Fruit fly (Drosophila melanogaster): Measurements from ENCODE around the gene salt.

The salt gene

DNA sequence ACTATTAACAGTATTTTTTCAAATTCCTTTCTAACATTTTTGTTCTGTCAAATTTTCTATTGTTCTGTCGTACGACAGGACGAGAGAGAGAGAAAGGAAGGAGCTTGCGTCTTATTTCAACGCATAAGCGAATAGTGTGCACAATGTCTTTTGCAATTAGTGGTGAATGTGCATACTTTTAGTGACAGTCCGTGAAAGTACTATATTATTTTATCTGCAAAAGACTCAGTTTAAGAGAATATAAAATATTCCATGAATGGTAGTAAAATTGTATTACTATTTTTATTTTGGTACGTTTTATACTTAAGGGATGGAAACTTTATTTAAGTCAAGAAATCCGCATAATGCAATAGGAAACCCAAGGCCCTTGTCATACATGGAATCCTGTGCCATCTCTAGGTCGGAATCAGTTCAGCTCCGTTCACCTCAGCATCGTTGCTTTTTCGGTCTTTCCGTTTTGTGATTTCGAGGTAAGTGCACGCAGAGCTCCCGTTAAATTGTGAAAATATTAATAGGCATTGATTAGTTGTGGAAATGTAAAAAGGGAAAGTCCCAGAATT, 16.4 kb downstream of the salt start, which contains the start of gene eEF1alpha2:
Gene eEF1alpha2, plus strand, starts transcription at position 409 of the 560 bp plus-strand sequence.
- TF ChIP-seq insv (optimal IDR thresholded peaks at IDR 0.05) = no peak
- no peak for TF ChIP-seq ttk (optimal IDR thresholded peaks at IDR 0.05)
- TF ChIP-seq psq (optimal IDR thresholded peaks at IDR 0.05) = no peak
- TF ChIP-seq Sin3A (optimal IDR thresholded peaks at IDR 0.05) = no peak
- no peak for TF ChIP-seq h (optimal IDR thresholded peaks at IDR 0.05)

DNA sequence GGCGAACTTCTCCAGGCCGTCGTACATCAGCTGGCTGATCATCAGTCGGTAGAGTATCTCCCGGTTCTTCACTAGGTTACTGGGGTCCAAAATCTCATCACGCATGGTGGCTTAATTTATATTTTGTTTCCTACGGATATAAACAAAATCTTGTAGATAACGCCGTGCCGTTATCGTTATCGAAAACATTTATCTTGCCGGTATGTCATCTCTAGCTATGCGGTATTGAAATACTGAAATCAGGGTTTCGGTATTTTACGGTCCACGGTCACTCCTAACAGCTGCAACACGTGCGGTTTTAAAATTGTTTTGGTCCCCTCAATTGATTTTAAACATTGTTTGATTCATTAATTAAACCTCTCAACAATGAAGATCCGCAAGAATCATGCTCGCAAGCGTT, 17.7 kb downstream of the salt start, which contains the start of the genes CstF50 and CG11563:
Gene CstF50, minus strand, starts transcription at position 188 of the 400 bp plus-strand sequence.
Gene CG11563, plus strand, starts transcription at position 260 of the 400 bp plus-strand sequence.
- TF ChIP-seq ttk (optimal IDR thresholded peaks at IDR 0.05) (no peak), psq (optimal IDR thresholded peaks at IDR 0.05) (no peak), insv (optimal IDR thresholded peaks at IDR 0.05) (no peak), Sin3A (optimal IDR thresholded peaks at IDR 0.05) (no peak), h (optimal IDR thresholded peaks at IDR 0.05) (no peak), Myc (optimal IDR thresholded peaks at IDR 0.05) (no peak)

DNA sequence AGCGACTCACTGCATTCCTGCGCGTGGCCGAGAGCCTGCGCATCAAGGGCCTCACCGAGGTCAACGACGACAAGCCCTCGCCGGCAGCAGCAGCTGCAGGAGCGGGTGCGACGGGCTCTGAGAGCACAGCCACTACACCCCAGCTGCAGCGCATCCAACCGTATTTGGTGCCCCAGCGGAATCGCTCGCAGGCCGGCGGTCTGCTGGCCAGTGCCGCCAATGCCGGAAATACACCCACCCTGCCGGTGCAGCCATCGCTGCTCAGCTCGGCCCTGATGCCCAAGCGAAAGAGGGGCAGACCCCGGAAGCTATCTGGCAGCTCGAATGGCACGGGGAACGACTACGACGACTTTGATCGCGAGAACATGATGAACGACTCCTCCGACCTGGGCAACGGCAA, 26.7 kb downstream of the salt start:
- TF ChIP-seq Myc (optimal IDR thresholded peaks at IDR 0.05) (no peak), insv (optimal IDR thresholded peaks at IDR 0.05) (no peak), h (optimal IDR thresholded peaks at IDR 0.05) (no peak), psq (optimal IDR thresholded peaks at IDR 0.05) (no peak), ttk (optimal IDR thresholded peaks at IDR 0.05) (no peak), Sin3A (optimal IDR thresholded peaks at IDR 0.05) (no peak)

DNA sequence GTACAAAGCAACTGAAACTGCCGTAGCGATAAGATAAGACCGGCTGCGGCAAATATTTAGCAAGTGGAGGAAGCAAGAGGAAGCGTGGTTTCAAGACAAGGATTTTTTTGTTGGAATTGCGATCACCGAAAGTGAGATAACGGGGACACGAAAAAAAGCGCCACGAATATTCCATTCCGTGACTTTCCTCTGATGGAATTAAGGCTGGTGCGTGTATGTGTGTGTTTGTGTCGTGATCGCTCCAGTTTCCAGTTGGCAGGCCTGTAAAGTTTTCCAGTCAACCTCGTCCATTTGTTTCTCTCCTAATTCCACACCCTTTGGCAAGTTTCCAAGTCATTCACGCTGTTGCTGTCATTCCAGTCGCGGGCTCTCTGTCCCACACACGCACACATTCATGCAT, 28.2 kb downstream of the salt start:
- TF ChIP-seq ttk (optimal IDR thresholded peaks at IDR 0.05) = no peak
- no peak for TF ChIP-seq Myc (optimal IDR thresholded peaks at IDR 0.05)
- no peak for TF ChIP-seq insv (optimal IDR thresholded peaks at IDR 0.05)
- TF ChIP-seq Sin3A (optimal IDR thresholded peaks at IDR 0.05) = no peak
- no peak for TF ChIP-seq h (optimal IDR thresholded peaks at IDR 0.05)
- no peak for TF ChIP-seq psq (optimal IDR thresholded peaks at IDR 0.05)

DNA sequence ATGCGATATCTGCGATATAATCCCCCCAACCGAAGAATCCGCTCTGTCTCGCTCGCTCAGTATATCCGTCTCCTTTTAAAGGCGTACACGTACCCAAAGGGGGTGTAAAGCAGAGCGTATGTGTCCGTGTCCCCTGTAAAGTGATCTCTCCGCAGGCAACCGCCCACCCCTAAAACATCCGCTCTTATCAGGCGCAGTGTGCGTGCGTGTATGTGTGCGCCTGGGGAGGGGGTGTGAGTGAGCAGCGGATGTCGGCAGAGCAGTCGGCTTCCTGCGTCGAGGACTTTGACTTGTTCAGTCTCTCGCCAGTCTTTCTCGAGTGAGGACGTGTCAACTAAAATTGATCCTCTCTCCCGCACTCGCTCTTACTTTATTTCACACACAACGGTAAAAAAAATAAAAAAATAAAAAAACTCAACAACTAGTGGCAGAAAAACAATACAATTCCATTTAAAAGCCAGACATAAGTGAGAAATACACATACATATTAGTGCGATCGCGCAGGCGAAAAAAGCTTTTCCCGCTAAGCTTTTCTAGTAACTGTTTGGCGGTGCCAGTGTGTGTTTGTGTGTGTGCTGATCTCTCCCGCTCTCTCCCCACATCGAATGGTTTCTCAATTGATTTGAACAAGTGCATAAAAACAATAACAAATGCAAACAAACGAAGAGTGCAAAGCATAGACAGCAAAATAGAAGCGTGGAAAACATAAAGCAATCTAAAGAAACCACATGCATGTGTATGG, 28.8 kb downstream of the salt start:
- TF ChIP-seq h (optimal IDR thresholded peaks at IDR 0.05) (no peak), insv (optimal IDR thresholded peaks at IDR 0.05) (no peak), Myc (optimal IDR thresholded peaks at IDR 0.05) (no peak), ttk (optimal IDR thresholded peaks at IDR 0.05) (no peak), Sin3A (optimal IDR thresholded peaks at IDR 0.05) (no peak), psq (optimal IDR thresholded peaks at IDR 0.05) (no peak)

DNA sequence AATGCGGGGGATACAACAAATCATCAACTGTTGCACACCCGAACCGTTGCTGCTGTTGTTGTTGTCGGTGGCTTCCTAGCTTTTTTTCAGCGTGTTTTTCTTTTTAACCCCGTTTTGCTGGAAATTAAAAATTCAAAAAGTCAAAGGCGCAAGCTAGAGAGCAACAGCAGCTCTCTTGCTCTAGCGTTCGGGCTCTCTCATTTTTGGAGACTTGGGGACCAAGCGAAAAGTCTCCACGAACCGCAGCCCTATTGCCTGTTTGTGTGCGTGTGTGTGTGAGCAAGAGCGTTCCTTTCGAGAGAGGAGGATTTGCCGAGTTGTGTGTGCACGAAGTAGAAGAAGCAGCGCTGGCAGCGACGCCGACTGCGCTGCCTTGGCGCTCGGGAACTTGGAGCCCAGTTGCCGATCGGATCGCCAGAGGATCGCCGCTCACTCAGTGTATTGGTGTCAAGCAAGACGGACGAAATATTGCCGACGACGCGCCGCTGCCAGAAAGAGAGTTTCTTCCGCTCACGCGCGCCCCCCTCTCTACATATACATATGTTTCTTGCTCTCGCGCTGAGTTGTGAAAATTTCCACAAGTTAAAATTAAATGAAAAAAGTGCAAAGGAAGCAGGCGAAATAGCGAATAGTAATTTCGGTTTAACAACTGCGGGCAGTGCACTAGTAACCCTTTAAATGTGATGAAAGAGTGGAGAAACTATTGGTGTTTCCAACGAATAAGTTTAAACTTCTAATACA, 29.8 kb downstream of the salt start:
- TF ChIP-seq Sin3A (optimal IDR thresholded peaks at IDR 0.05) (no peak), psq (optimal IDR thresholded peaks at IDR 0.05) (no peak), ttk (optimal IDR thresholded peaks at IDR 0.05) (no peak), insv (optimal IDR thresholded peaks at IDR 0.05) (peak; percentile 12), Myc (optimal IDR thresholded peaks at IDR 0.05) (no peak), h (optimal IDR thresholded peaks at IDR 0.05) (no peak)

DNA sequence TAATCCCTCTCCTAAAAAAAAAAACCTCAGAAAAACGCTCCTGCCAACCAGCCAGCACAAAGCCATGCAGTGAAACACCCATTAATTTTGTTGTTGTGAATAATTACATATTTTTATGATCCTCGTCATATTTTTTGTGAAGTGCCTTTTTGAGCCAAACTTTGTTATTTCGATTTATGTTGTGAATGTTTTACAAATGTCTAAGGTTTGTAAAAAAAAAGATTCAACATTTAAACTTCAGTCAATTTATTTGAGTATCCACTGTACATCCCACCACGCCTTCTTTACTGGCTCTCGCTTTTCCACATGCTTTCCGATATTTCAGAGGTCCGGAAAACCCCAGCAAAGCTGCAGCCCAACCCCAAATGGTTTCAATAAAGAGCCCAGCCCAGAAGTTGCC, 30.4 kb downstream of the salt start:
- TF ChIP-seq h (optimal IDR thresholded peaks at IDR 0.05) (no peak), insv (optimal IDR thresholded peaks at IDR 0.05) (no peak), psq (optimal IDR thresholded peaks at IDR 0.05) (no peak), ttk (optimal IDR thresholded peaks at IDR 0.05) (no peak), Sin3A (optimal IDR thresholded peaks at IDR 0.05) (no peak), Myc (optimal IDR thresholded peaks at IDR 0.05) (no peak)

DNA sequence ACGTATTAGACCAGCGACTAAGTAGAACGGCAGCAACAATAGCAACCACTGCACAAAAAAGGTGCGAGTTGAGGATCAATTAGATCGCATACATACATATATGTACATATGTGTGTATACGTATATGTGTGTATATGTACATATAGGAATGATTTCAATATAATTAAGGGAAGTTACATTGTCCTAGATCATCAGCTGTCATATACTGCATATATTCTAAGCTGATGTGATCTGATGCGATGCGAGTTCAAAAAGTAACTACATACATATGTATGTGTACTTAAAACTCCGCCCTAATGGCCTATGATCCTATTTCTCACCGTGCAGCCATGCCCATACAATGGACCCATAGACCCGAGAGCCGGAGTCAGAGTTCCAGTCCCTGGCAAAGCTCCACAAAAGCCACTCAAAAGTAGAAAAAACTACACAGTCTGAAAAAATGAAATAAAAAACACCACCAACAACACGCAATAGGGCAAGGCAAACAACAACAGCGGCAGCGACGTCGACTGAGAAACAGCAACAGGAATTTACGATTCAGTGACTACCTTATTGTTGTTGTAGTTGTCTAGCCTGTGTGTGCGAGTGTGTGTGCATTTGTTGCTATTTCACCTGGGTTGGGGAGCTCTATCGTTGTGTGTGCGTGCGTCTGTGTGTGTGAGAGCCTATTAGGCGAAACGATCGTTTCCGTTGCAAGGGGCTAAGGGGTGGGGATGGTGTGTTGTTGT, 31.1 kb downstream of the salt start:
- no peak for TF ChIP-seq Sin3A (optimal IDR thresholded peaks at IDR 0.05)
- TF ChIP-seq Myc (optimal IDR thresholded peaks at IDR 0.05) = no peak
- no peak for TF ChIP-seq h (optimal IDR thresholded peaks at IDR 0.05)
- no peak for TF ChIP-seq psq (optimal IDR thresholded peaks at IDR 0.05)
- no peak for TF ChIP-seq ttk (optimal IDR thresholded peaks at IDR 0.05)
- TF ChIP-seq insv (optimal IDR thresholded peaks at IDR 0.05) = no peak

DNA sequence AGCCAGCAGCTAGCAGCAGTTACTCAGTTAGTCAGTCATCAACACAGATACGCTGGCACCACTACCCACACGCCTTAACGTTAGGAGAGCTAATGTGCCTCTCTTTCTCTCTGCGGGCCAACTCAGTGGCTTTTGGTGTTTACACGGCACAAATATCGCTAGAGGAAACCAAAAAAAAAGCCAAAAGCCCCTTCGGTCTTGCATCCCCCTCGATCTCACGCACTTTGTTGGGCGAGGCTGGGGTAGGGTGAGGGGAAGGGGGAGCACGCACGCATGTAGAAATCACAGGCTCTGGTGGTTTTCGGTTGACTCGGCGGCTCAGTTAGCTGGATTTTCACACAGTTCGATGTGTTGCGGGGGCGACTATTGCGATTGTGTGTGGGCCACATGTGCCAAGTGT, 32.5 kb downstream of the salt start:
- TF ChIP-seq ttk (optimal IDR thresholded peaks at IDR 0.05) = no peak
- no peak for TF ChIP-seq Myc (optimal IDR thresholded peaks at IDR 0.05)
- no peak for TF ChIP-seq Sin3A (optimal IDR thresholded peaks at IDR 0.05)
- no peak for TF ChIP-seq h (optimal IDR thresholded peaks at IDR 0.05)
- TF ChIP-seq psq (optimal IDR thresholded peaks at IDR 0.05) = no peak
- no peak for TF ChIP-seq insv (optimal IDR thresholded peaks at IDR 0.05)

DNA sequence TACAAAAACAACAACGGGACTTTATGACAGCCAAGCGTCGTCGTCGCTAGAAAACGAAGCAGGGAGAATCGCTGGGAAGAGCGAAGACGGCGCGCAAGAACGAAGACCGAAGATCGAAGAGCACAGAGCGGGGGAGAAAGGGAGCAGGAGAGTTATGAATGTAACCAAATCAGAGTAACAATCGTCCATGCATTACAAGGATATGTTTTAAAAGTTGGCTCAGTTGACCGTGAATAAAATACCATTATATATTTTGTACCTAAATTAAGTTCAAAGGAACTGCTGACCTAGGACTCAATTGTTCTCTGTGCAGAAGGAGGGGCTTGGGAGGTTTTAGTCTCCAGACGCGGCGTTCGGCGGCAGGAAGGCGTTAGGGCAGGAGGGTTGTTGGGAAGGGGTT, 33.0 kb downstream of the salt start:
- no peak for TF ChIP-seq Myc (optimal IDR thresholded peaks at IDR 0.05)
- no peak for TF ChIP-seq h (optimal IDR thresholded peaks at IDR 0.05)

DNA sequence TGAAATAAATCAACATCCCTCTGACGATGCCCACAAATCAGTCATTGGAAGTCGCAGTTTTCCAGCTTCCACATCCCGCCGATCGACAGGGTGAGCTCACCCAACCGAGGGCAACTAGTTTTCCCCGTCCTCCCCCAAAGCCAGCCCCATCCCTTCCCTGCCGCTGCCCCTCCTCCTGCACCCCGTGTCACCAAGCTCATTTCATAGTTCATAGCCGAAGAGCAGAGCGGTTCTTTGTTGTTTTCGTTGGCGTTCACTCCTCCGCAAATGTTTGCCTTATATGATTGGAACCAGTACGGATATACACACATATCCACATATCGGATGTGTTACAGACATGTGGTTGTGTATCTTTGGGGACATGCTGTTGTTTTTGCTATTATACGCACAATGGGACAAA, 34.4 kb downstream of the salt start:
- TF ChIP-seq psq (optimal IDR thresholded peaks at IDR 0.05) (no peak), insv (optimal IDR thresholded peaks at IDR 0.05) (no peak), Myc (optimal IDR thresholded peaks at IDR 0.05) (no peak), Sin3A (optimal IDR thresholded peaks at IDR 0.05) (no peak), ttk (optimal IDR thresholded peaks at IDR 0.05) (no peak), h (optimal IDR thresholded peaks at IDR 0.05) (no peak)

DNA sequence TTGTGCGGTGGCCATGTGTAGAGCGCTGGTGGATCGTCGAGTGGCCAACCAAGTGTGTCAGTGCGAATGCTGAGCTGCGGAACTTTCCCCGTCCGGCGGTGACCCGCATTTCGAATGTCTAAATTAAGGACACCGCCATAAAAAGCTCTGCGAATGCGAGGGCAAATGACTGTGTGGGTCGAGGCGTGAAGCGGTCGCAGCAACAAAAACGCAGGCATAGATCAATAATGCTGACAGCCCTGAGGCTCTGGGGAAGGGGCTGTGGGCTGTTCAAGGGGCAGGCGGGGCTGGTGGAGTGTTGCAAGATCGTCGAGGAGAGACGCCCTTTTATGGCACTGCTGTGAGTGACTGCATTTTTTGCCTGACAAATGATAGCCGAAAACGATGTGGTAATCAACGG, 35.0 kb downstream of the salt start:
- no peak for TF ChIP-seq psq (optimal IDR thresholded peaks at IDR 0.05)
- TF ChIP-seq Myc (optimal IDR thresholded peaks at IDR 0.05) = no peak
- TF ChIP-seq insv (optimal IDR thresholded peaks at IDR 0.05) = no peak
- TF ChIP-seq Sin3A (optimal IDR thresholded peaks at IDR 0.05) = no peak
- TF ChIP-seq h (optimal IDR thresholded peaks at IDR 0.05) = no peak
- TF ChIP-seq ttk (optimal IDR thresholded peaks at IDR 0.05) = no peak

All from Kc167 (cell line).